Fruit fly (Drosophila melanogaster) whole organism, embryonic: ENCODE data around the gene kirre.

Experiments used
- Abd-B ChIP-seq: fragments of 200-800 bp; sonication (Bioruptor generic); optimal IDR thresholded peaks from 2 replicates; lab custom pipeline; 2018; ENCODE audit warnings: missing biosample characterization, mild to moderate bottlenecking, missing genetic modification characterization, moderate library complexity
- Antp ChIP-seq: fragments of 200-800 bp; sonication (Bioruptor generic); optimal IDR thresholded peaks from 3 replicates; lab custom pipeline; 2016; ENCODE audit warnings: missing biosample characterization, missing genetic modification characterization
- Atf-2 ChIP-seq: fragments of 200-800 bp; sonication (Bioruptor generic); optimal IDR thresholded peaks from 2 replicates; lab custom pipeline; 2016; ENCODE audit warnings: missing biosample characterization, missing genetic modification characterization
- Atf3 ChIP-seq: fragments of 200-800 bp; sonication (Bioruptor generic); optimal IDR thresholded peaks from 3 replicates; lab custom pipeline; 2016; ENCODE audit warnings: missing biosample characterization, missing genetic modification characterization
- CG11085 ChIP-seq: fragments of 200-800 bp; sonication (Bioruptor generic); IDR thresholded peaks from 2 replicates; pipeline ENCODE4 v1.3.6; 2022; ENCODE audit warnings: missing biosample characterization, missing genetic modification characterization
- CG11093 ChIP-seq: fragments of 200-800 bp; sonication (Bioruptor generic); IDR thresholded peaks from 3 replicates; pipeline ENCODE4 v1.3.6; 2022; ENCODE audit warnings: missing biosample characterization, missing genetic modification characterization
- CG11398 ChIP-seq: fragments of 200-800 bp; sonication (Bioruptor generic); optimal IDR thresholded peaks from 2 replicates; lab custom pipeline; 2016; ENCODE audit warnings: missing biosample characterization, missing genetic modification characterization
- CG12942 ChIP-seq: fragments of 200-800 bp; sonication (Bioruptor generic); optimal IDR thresholded peaks from 3 replicates; lab custom pipeline; 2016; ENCODE audit warnings: missing biosample characterization, missing genetic modification characterization
- CG13624 ChIP-seq: fragments of 200-800 bp; sonication (Bioruptor generic); optimal IDR thresholded peaks from 2 replicates; lab custom pipeline; 2016; ENCODE audit warnings: missing biosample characterization, missing genetic modification characterization
- CG14050 ChIP-seq: fragments of 200-800 bp; sonication (Bioruptor generic); IDR thresholded peaks from 3 replicates; pipeline ENCODE4 v1.3.6; 2022; ENCODE audit warnings: missing biosample characterization, missing genetic modification characterization
- CG15514 ChIP-seq: fragments of 200-800 bp; sonication (Bioruptor generic); optimal IDR thresholded peaks from 3 replicates; lab custom pipeline; 2017; ENCODE audit warnings: missing biosample characterization, missing genetic modification characterization, mild to moderate bottlenecking, moderate library complexity, missing genetic modification reagents
- CG15696 ChIP-seq: fragments of 200-800 bp; sonication (Bioruptor generic); optimal IDR thresholded peaks from 2 replicates; lab custom pipeline; 2019; ENCODE audit warnings: missing biosample characterization, mild to moderate bottlenecking, missing genetic modification characterization, moderate library complexity
- CG1602 ChIP-seq: fragments of 200-800 bp; sonication (Bioruptor generic); optimal IDR thresholded peaks from 3 replicates; lab custom pipeline; 2016; ENCODE audit warnings: missing biosample characterization, missing genetic modification characterization
- CG30431 ChIP-seq: fragments of 200-800 bp; sonication (Bioruptor generic); optimal IDR thresholded peaks from 2 replicates; lab custom pipeline; 2017; ENCODE audit warnings: missing biosample characterization, missing genetic modification characterization
- CG32767 ChIP-seq: fragments of 200-800 bp; sonication (Bioruptor generic); IDR thresholded peaks from 2 replicates; pipeline ENCODE4 v1.3.6; 2022; ENCODE audit warnings: missing biosample characterization, missing genetic modification characterization
- CG6689 ChIP-seq: fragments of 200-800 bp; sonication (Bioruptor generic); IDR thresholded peaks from 2 replicates; pipeline ENCODE4 v1.3.6; 2022; ENCODE audit warnings: missing biosample characterization, missing genetic modification characterization
- CG6765 ChIP-seq: fragments of 200-800 bp; sonication (Bioruptor generic); optimal IDR thresholded peaks from 3 replicates; lab custom pipeline; 2017; ENCODE audit warnings: missing biosample characterization, mild to moderate bottlenecking, missing genetic modification characterization
- CG7928 ChIP-seq: fragments of 200-800 bp; sonication (Bioruptor generic); optimal IDR thresholded peaks from 2 replicates; lab custom pipeline; 2017; ENCODE audit warnings: missing biosample characterization, mild to moderate bottlenecking, missing genetic modification characterization
- CG8089 ChIP-seq: fragments of 200-800 bp; sonication (Bioruptor generic); optimal IDR thresholded peaks from 3 replicates; lab custom pipeline; 2016; ENCODE audit warnings: missing biosample characterization, missing genetic modification characterization
- CkIIα-i1 ChIP-seq: fragments of 200-800 bp; sonication (Bioruptor generic); IDR thresholded peaks from 2 replicates; pipeline ENCODE4 v1.3.6; 2022; ENCODE audit warnings: missing biosample characterization, missing genetic modification characterization
- Dip3 ChIP-seq: fragments of 200-800 bp; sonication (Bioruptor generic); optimal IDR thresholded peaks from 3 replicates; lab custom pipeline; 2016; ENCODE audit warnings: missing biosample characterization, missing genetic modification characterization
- Eip74EF ChIP-seq, 2 experiments: fragments of 200-800 bp in 1 of 2; fragments of >200 bp in 1 of 2; sonication (Bioruptor generic) in 1 of 2; optimal IDR thresholded peaks; 2 replicates each; lab custom pipeline; 2017 to 2019; ENCODE audit warnings: missing biosample characterization in 2 of 2, missing genetic modification characterization in 2 of 2, mild to moderate bottlenecking in 1 of 2, moderate library complexity in 1 of 2
- HLH3B ChIP-seq: fragments of 200-800 bp; sonication (Bioruptor generic); IDR thresholded peaks from 2 replicates; pipeline ENCODE4 v1.3.6; 2022; ENCODE audit warnings: missing biosample characterization, missing genetic modification characterization
- HLH54F ChIP-seq: fragments of 200-800 bp; sonication (Bioruptor generic); optimal IDR thresholded peaks from 3 replicates; lab custom pipeline; 2016; ENCODE audit warnings: missing biosample characterization, missing genetic modification characterization
- Hmr ChIP-seq: fragments of 200-800 bp; sonication (Bioruptor generic); optimal IDR thresholded peaks from 3 replicates; lab custom pipeline; 2017; ENCODE audit warnings: mild to moderate bottlenecking, missing biosample characterization, missing genetic modification reagents, missing genetic modification characterization
- Hr51 ChIP-seq, 2 experiments: fragments of 200-800 bp; sonication (Bioruptor generic); optimal IDR thresholded peaks; 2 replicates in 1 of 2; 3 replicates in 1 of 2; lab custom pipeline; 2016 to 2018; ENCODE audit warnings: missing biosample characterization in 2 of 2, missing genetic modification characterization in 2 of 2, mild to moderate bottlenecking in 1 of 2, moderate library complexity in 1 of 2
- Mrtf ChIP-seq: fragments of 200-800 bp; sonication (Bioruptor generic); IDR thresholded peaks from 3 replicates; pipeline ENCODE4 v1.3.6; 2022; ENCODE audit warnings: missing biosample characterization, missing genetic modification characterization
- Myb ChIP-seq: fragments of 200-800 bp; sonication (Bioruptor generic); optimal IDR thresholded peaks from 2 replicates; lab custom pipeline; 2016; ENCODE audit warnings: missing biosample characterization, missing genetic modification characterization
- NC2β ChIP-seq: fragments of 200-800 bp; sonication (Bioruptor generic); optimal IDR thresholded peaks from 2 replicates; lab custom pipeline; 2016; ENCODE audit warnings: missing biosample characterization, missing genetic modification characterization
- Spps ChIP-seq: fragments of 200-800 bp; sonication (Bioruptor generic); optimal IDR thresholded peaks from 2 replicates; lab custom pipeline; 2018; ENCODE audit warnings: missing biosample characterization, mild to moderate bottlenecking, missing genetic modification characterization
- ab ChIP-seq: fragments of 200-800 bp; sonication (Bioruptor generic); optimal IDR thresholded peaks from 2 replicates; lab custom pipeline; 2016; ENCODE audit warnings: missing biosample characterization, missing genetic modification characterization
- ase ChIP-seq: fragments of 200-800 bp; sonication (Bioruptor generic); IDR thresholded peaks from 3 replicates; pipeline ENCODE4 v1.3.6; 2022; ENCODE audit warnings: missing biosample characterization, missing genetic modification characterization
- chinmo ChIP-seq: fragments of 200-800 bp; sonication (Bioruptor generic); IDR thresholded peaks from 4 replicates; pipeline ENCODE4 v1.3.6; 2022; ENCODE audit warnings: missing biosample characterization, missing genetic modification characterization; ENCODE audit not compliant: partially characterized antibody
- dm ChIP-seq: fragments of 200-800 bp; sonication (Bioruptor generic); optimal IDR thresholded peaks from 3 replicates; lab custom pipeline; 2016; ENCODE audit warnings: missing biosample characterization, missing genetic modification characterization
- dpn ChIP-seq, 2 experiments: fragments of 200-800 bp; sonication (Bioruptor generic); optimal IDR thresholded peaks; 3 replicates each; lab custom pipeline; 2016; ENCODE audit warnings: missing biosample characterization in 2 of 2, missing genetic modification characterization in 2 of 2
- en ChIP-seq: fragments of 200-800 bp; sonication (Bioruptor generic); optimal IDR thresholded peaks from 2 replicates; lab custom pipeline; 2016; ENCODE audit warnings: missing biosample characterization, missing genetic modification characterization
- esg ChIP-seq: fragments of 200-800 bp; sonication (Bioruptor generic); conservative IDR thresholded peaks from 2 replicates; pipeline ENCODE4 v1.3.6; 2022; ENCODE audit warnings: missing biosample characterization, missing genetic modification characterization
- fu2 ChIP-seq: fragments of 200-800 bp; sonication (Bioruptor generic); optimal IDR thresholded peaks from 2 replicates; lab custom pipeline; 2016; ENCODE audit warnings: missing biosample characterization, missing genetic modification characterization
- gsb ChIP-seq: fragments of 200-800 bp; sonication (Bioruptor generic); IDR thresholded peaks from 2 replicates; pipeline ENCODE4 v1.3.6; 2022; ENCODE audit warnings: missing biosample characterization, missing genetic modification characterization
- jing ChIP-seq: fragments of 200-800 bp; sonication (Bioruptor generic); optimal IDR thresholded peaks from 2 replicates; lab custom pipeline; 2018; ENCODE audit warnings: missing biosample characterization, mild to moderate bottlenecking, missing genetic modification characterization
- lola ChIP-seq, 3 experiments: fragments of >200 bp in 2 of 3; fragments of 200-800 bp in 1 of 3; sonication (Bioruptor generic) in 1 of 3; optimal IDR thresholded peaks; 2 replicates each; lab custom pipeline; 2017 to 2019; ENCODE audit warnings: missing biosample characterization in 3 of 3, missing genetic modification characterization in 3 of 3, mild to moderate bottlenecking in 1 of 3, moderate library complexity in 1 of 3
- pum ChIP-seq: fragments of 200-800 bp; sonication (Bioruptor generic); optimal IDR thresholded peaks from 2 replicates; lab custom pipeline; 2016; ENCODE audit warnings: missing biosample characterization, missing genetic modification characterization
- sens ChIP-seq: fragments of 200-800 bp; sonication (Bioruptor generic); peaks from one replicate; lab custom pipeline; 2016; ENCODE audit warnings: missing biosample characterization, missing genetic modification characterization
- slbo ChIP-seq: fragments of 200-800 bp; sonication (Bioruptor generic); IDR thresholded peaks from 2 replicates; pipeline ENCODE4 v1.3.6; 2022; ENCODE audit warnings: missing biosample characterization, missing genetic modification characterization
- sug ChIP-seq: fragments of 200-800 bp; optimal IDR thresholded peaks from 2 replicates; lab custom pipeline; 2019; ENCODE audit warnings: missing biosample characterization, mild to moderate bottlenecking, missing genetic modification characterization, moderate library complexity
- tio ChIP-seq: fragments of 200-800 bp; sonication (Bioruptor generic); optimal IDR thresholded peaks from 2 replicates; lab custom pipeline; 2017; ENCODE audit warnings: missing biosample characterization, missing genetic modification characterization, inconsistent platforms
- trem ChIP-seq: fragments of 200-800 bp; optimal IDR thresholded peaks from 3 replicates; lab custom pipeline; 2019; ENCODE audit warnings: missing biosample characterization, mild to moderate bottlenecking, missing genetic modification characterization, moderate library complexity
- tup ChIP-seq: fragments of 200-800 bp; sonication (Bioruptor generic); optimal IDR thresholded peaks from 2 replicates; lab custom pipeline; 2016; ENCODE audit warnings: missing biosample characterization, mild to moderate bottlenecking, missing genetic modification characterization, moderate library complexity
- unpg ChIP-seq: fragments of 200-800 bp; sonication (Bioruptor generic); optimal IDR thresholded peaks from 3 replicates; lab custom pipeline; 2018; ENCODE audit warnings: missing biosample characterization, mild to moderate bottlenecking, missing genetic modification characterization, moderate library complexity
- vvl ChIP-seq: fragments of 200-800 bp; sonication (Bioruptor generic); IDR thresholded peaks from 2 replicates; pipeline ENCODE4 v1.3.6; 2022; ENCODE audit warnings: missing biosample characterization, missing genetic modification characterization
- zfh1 ChIP-seq: fragments of 200-800 bp; sonication (Bioruptor generic); IDR thresholded peaks from 3 replicates; pipeline ENCODE4 v1.3.6; 2022; ENCODE audit warnings: missing biosample characterization, missing genetic modification characterization

The kirre gene

dm6 chrX:2919742-2920141 is 179.6 kb downstream of the kirre start, which contains the start of gene CG3588 (continued):
- TF ChIP-seq Hmr (GFP tag; lab: Kevin White, UChicago) (peak; percentile 71), CG12942 (GFP tag; lab: Kevin White, UChicago) (peak; percentile 16), pum (no peak), CkIIα-i1 (0 out of 2 replicates have a peak, but pooled peaks have one; percentile 28), tup (peak; percentile 12), tio (GFP tag; lab: Kevin White, UChicago) (peak; percentile 47), en (no peak), Atf3 (GFP tag; lab: Kevin White, UChicago) (peak; percentile 63), CG8089 (GFP tag; lab: Kevin White, UChicago) (peak; percentile 18), Hr51 (GFP tag; optimal IDR thresholded peaks at IDR 0.05; lab: Kevin White, UChicago) (peak; percentile 40 to 64), Myb (GFP tag; lab: Kevin White, UChicago) (peak; percentile 58), Spps (tag; lab: Kevin White, UChicago) (no peak), slbo (peak; percentile 89), Mrtf (GFP tag; lab: Robert Waterston, UW) (peak; percentile 75; the same call in 2 of the 3 replicates), CG32767 (GFP tag; lab: Robert Waterston, UW) (peak; percentile 63), CG7928 (GFP tag; lab: Kevin White, UChicago) (no peak), Eip74EF (GFP tag; optimal IDR thresholded peaks at IDR 0.05; lab: Kevin White, UChicago) (no peak), esg (GFP tag; lab: Robert Waterston, UW) (peak; percentile 73), Dip3 (GFP tag; lab: Kevin White, UChicago) (peak; percentile 59), CG6765 (GFP tag; lab: Kevin White, UChicago) (peak; percentile 53), Abd-B (peak; percentile 61), CG14050 (GFP tag; lab: Robert Waterston, UW) (peak; percentile 59; the same call in 2 of the 3 replicates), fu2 (GFP tag; lab: Kevin White, UChicago) (peak; percentile 66), sug (tag; lab: Kevin White, UChicago) (peak; percentile 44), CG11093 (GFP tag; lab: Robert Waterston, UW) (peak; percentile 36; the same call in 1 of the 3 replicates), dm (GFP tag; lab: Kevin White, UChicago) (peak; percentile 43), CG11085 (GFP tag; lab: Robert Waterston, UW) (peak; percentile 57), ab (GFP tag; lab: Kevin White, UChicago) (no peak), chinmo (GFP tag; lab: Robert Waterston, UW) (0 out of 4 replicates have a peak, but pooled peaks have one; percentile 39), HLH3B (peak; percentile 55), jing (peak; percentile 1), dpn (GFP tag; optimal IDR thresholded peaks at IDR 0.05; lab: Kevin White, UChicago) (peak; percentile 55 to 71), zfh1 (GFP tag; lab: Robert Waterston, UW) (peak; percentile 71; the same call in 1 of the 3 replicates), NC2β (GFP tag; lab: Kevin White, UChicago) (peak; percentile 34), CG11398 (peak; percentile 32), lola (GFP tag; optimal IDR thresholded peaks at IDR 0.05; lab: Kevin White, UChicago) (no peak), CG13624 (GFP tag; lab: Kevin White, UChicago) (peak; percentile 87), sens (GFP tag; lab: Kevin White, UChicago) (no peak), CG15514 (GFP tag; lab: Kevin White, UChicago) (peak; percentile 64), gsb (GFP tag; lab: Robert Waterston, UW) (peak; percentile 84), vvl (GFP tag; lab: Robert Waterston, UW) (peak; percentile 73; the same call in 1 of the 2 replicates), Antp (GFP tag; lab: Kevin White, UChicago) (no peak), CG6689 (GFP tag; lab: Robert Waterston, UW) (peak; percentile 71), CG1602 (peak; percentile 55), CG30431 (peak; percentile 18), trem (peak; percentile 1), unpg (GFP tag; lab: Kevin White, UChicago) (peak; percentile 81), Atf-2 (GFP tag; lab: Kevin White, UChicago) (peak; percentile 61), HLH54F (peak; percentile 74), CG15696 (tag; lab: Kevin White, UChicago) (no peak), ase (GFP tag; lab: Robert Waterston, UW) (peak; percentile 62; the same call in 2 of the 3 replicates)
